Fruit fly (Drosophila melanogaster) whole organism, embryonic: ENCODE measurements around the gene Sk1.
A peak's percentile ranks its signal among the peaks of the same experiment; 100 is the strongest.

Source experiments
- Antp ChIP-seq: fragments of 200-800 bp; sonication (Bioruptor generic); optimal IDR thresholded peaks from 3 replicates; lab custom pipeline; 2016; ENCODE audit warnings: missing biosample characterization, missing genetic modification characterization
- Atf-2 ChIP-seq: fragments of 200-800 bp; sonication (Bioruptor generic); optimal IDR thresholded peaks from 2 replicates; lab custom pipeline; 2016; ENCODE audit warnings: missing biosample characterization, missing genetic modification characterization
- Bgb ChIP-seq: fragments of 200-800 bp; sonication (Bioruptor generic); IDR thresholded peaks from 2 replicates; pipeline ENCODE4 v1.3.6; 2022; ENCODE audit warnings: missing biosample characterization, missing genetic modification characterization; ENCODE audit not compliant: partially characterized antibody
- CG10209 ChIP-seq: fragments of 200-800 bp; sonication (Bioruptor generic); optimal IDR thresholded peaks from 3 replicates; lab custom pipeline; 2017; ENCODE audit warnings: missing biosample characterization, mild to moderate bottlenecking, missing genetic modification characterization, missing genetic modification reagents
- CG1024 ChIP-seq: fragments of 200-800 bp; sonication (Bioruptor generic); IDR thresholded peaks from 2 replicates; pipeline ENCODE4 v1.3.6; 2022; ENCODE audit warnings: missing biosample characterization, missing genetic modification characterization
- CG10979 ChIP-seq: fragments of 200-800 bp; sonication (Bioruptor generic); optimal IDR thresholded peaks from 2 replicates; lab custom pipeline; 2018; ENCODE audit warnings: missing biosample characterization, mild to moderate bottlenecking, missing genetic modification characterization, moderate library complexity
- CG11504 ChIP-seq: fragments of 200-800 bp; sonication (Bioruptor generic); optimal IDR thresholded peaks from 3 replicates; lab custom pipeline; 2019; ENCODE audit warnings: missing biosample characterization, mild to moderate bottlenecking, missing genetic modification characterization, moderate library complexity
- CG12104 ChIP-seq: fragments of 200-800 bp; sonication (Bioruptor generic); optimal IDR thresholded peaks from 3 replicates; lab custom pipeline; 2016; ENCODE audit warnings: missing biosample characterization, missing genetic modification characterization
- CG13424 ChIP-seq: fragments of 200-800 bp; sonication (Bioruptor generic); optimal IDR thresholded peaks from 2 replicates; lab custom pipeline; 2019; ENCODE audit warnings: missing biosample characterization, mild to moderate bottlenecking, missing genetic modification characterization, moderate library complexity
- CG13775 ChIP-seq: fragments of 200-800 bp; sonication (Bioruptor generic); optimal IDR thresholded peaks from 3 replicates; lab custom pipeline; 2017; ENCODE audit warnings: missing biosample characterization, mild to moderate bottlenecking, missing genetic modification characterization
- CG14050 ChIP-seq: fragments of 200-800 bp; sonication (Bioruptor generic); IDR thresholded peaks from 3 replicates; pipeline ENCODE4 v1.3.6; 2022; ENCODE audit warnings: missing biosample characterization, missing genetic modification characterization
- CG14710 ChIP-seq: fragments of 200-800 bp; sonication (Bioruptor generic); optimal IDR thresholded peaks from 3 replicates; lab custom pipeline; 2019; ENCODE audit warnings: missing biosample characterization, mild to moderate bottlenecking, missing genetic modification characterization, moderate library complexity
- CG15269 ChIP-seq: fragments of 200-800 bp; sonication (Bioruptor generic); optimal IDR thresholded peaks from 2 replicates; lab custom pipeline; 2018; ENCODE audit warnings: missing biosample characterization, mild to moderate bottlenecking, missing genetic modification characterization, moderate library complexity
- CG1647 ChIP-seq: fragments of 200-800 bp; sonication (Bioruptor generic); optimal IDR thresholded peaks from 3 replicates; lab custom pipeline; 2016; ENCODE audit warnings: missing biosample characterization, missing genetic modification characterization
- CG18262 ChIP-seq: fragments of 200-800 bp; optimal IDR thresholded peaks from 3 replicates; lab custom pipeline; 2019; ENCODE audit warnings: missing biosample characterization, mild to moderate bottlenecking, missing genetic modification characterization, moderate library complexity
- CG30020 ChIP-seq: fragments of 200-800 bp; optimal IDR thresholded peaks from 2 replicates; lab custom pipeline; 2019; ENCODE audit warnings: missing biosample characterization, mild to moderate bottlenecking, missing genetic modification characterization, moderate library complexity
- CG32767 ChIP-seq: fragments of 200-800 bp; sonication (Bioruptor generic); IDR thresholded peaks from 2 replicates; pipeline ENCODE4 v1.3.6; 2022; ENCODE audit warnings: missing biosample characterization, missing genetic modification characterization
- CG4424 ChIP-seq: fragments of 200-800 bp; sonication (Bioruptor generic); optimal IDR thresholded peaks from 3 replicates; lab custom pipeline; 2016; ENCODE audit warnings: missing biosample characterization, missing genetic modification characterization
- CG8944 ChIP-seq: fragments of 200-800 bp; sonication (Bioruptor generic); optimal IDR thresholded peaks from 3 replicates; lab custom pipeline; 2016; ENCODE audit warnings: missing biosample characterization, missing genetic modification characterization
- CoRest ChIP-seq: fragments of 200-800 bp; sonication (Bioruptor generic); optimal IDR thresholded peaks from 3 replicates; lab custom pipeline; 2018; ENCODE audit warnings: missing biosample characterization, mild to moderate bottlenecking, missing genetic modification characterization, moderate library complexity
- Doc3 ChIP-seq: fragments of 200-800 bp; sonication (Bioruptor generic); IDR thresholded peaks from 3 replicates; pipeline ENCODE4 v1.3.6; 2022; ENCODE audit warnings: missing biosample characterization, missing genetic modification characterization; ENCODE audit not compliant: partially characterized antibody
- Ets65A ChIP-seq: fragments of 200-800 bp; sonication (Bioruptor generic); peaks from one replicate; lab custom pipeline; 2016; ENCODE audit warnings: missing biosample characterization, missing genetic modification characterization
- Fer2 ChIP-seq: fragments of 200-800 bp; sonication (Bioruptor generic); optimal IDR thresholded peaks from 2 replicates; lab custom pipeline; 2018; ENCODE audit warnings: missing biosample characterization, mild to moderate bottlenecking, missing genetic modification characterization, moderate library complexity
- Jarid2 ChIP-seq: fragments of 200-800 bp; sonication (Bioruptor generic); optimal IDR thresholded peaks from 3 replicates; lab custom pipeline; 2017; ENCODE audit warnings: mild to moderate bottlenecking, missing biosample characterization, missing genetic modification reagents, missing genetic modification characterization
- Lhr ChIP-seq: fragments of 200-800 bp; sonication (Bioruptor generic); optimal IDR thresholded peaks from 3 replicates; lab custom pipeline; 2017; ENCODE audit warnings: mild to moderate bottlenecking, missing biosample characterization, missing genetic modification reagents, missing genetic modification characterization
- Med ChIP-seq: fragments of 200-800 bp; sonication (Bioruptor generic); peaks from one replicate; lab custom pipeline; 2016; ENCODE audit warnings: missing biosample characterization, missing genetic modification characterization, mild to moderate bottlenecking, inconsistent platforms, moderate library complexity
- Rfx ChIP-seq: fragments of 200-800 bp; sonication (Bioruptor generic); IDR thresholded peaks from 2 replicates; pipeline ENCODE4 v1.3.6; 2022; ENCODE audit warnings: missing biosample characterization, missing genetic modification characterization
- Sry-δ ChIP-seq: fragments of 200-800 bp; sonication (Bioruptor generic); optimal IDR thresholded peaks from 2 replicates; lab custom pipeline; 2016; ENCODE audit warnings: missing biosample characterization, missing genetic modification characterization
- ash1 ChIP-seq: fragments of 200-800 bp; sonication (Bioruptor generic); optimal IDR thresholded peaks from 2 replicates; lab custom pipeline; 2018; ENCODE audit warnings: missing biosample characterization, mild to moderate bottlenecking, missing genetic modification characterization
- ci ChIP-seq: fragments of 200-800 bp; sonication (Bioruptor generic); IDR thresholded peaks from 3 replicates; pipeline ENCODE4 v1.3.6; 2022; ENCODE audit warnings: missing biosample characterization, missing genetic modification characterization
- dati ChIP-seq: fragments of 200-800 bp; sonication (Bioruptor generic); IDR thresholded peaks from 2 replicates; pipeline ENCODE4 v1.3.6; 2022; ENCODE audit warnings: missing biosample characterization, missing genetic modification characterization
- dmrt11E ChIP-seq: fragments of 200-800 bp; sonication (Bioruptor generic); optimal IDR thresholded peaks from 3 replicates; lab custom pipeline; 2018; ENCODE audit warnings: missing biosample characterization, mild to moderate bottlenecking, missing genetic modification characterization, moderate library complexity
- dmrt99B ChIP-seq: fragments of 200-800 bp; sonication (Bioruptor generic); optimal IDR thresholded peaks from 2 replicates; lab custom pipeline; 2018; ENCODE audit warnings: missing biosample characterization, mild to moderate bottlenecking, missing genetic modification characterization, moderate library complexity
- esg ChIP-seq: fragments of 200-800 bp; sonication (Bioruptor generic); conservative IDR thresholded peaks from 2 replicates; pipeline ENCODE4 v1.3.6; 2022; ENCODE audit warnings: missing biosample characterization, missing genetic modification characterization
- ewg ChIP-seq: fragments of 200-800 bp; sonication (Bioruptor generic); optimal IDR thresholded peaks from 3 replicates; lab custom pipeline; 2017; ENCODE audit warnings: mild to moderate bottlenecking, missing biosample characterization, missing genetic modification reagents, missing genetic modification characterization
- gem ChIP-seq: fragments of 200-800 bp; sonication (Bioruptor generic); optimal IDR thresholded peaks from 2 replicates; lab custom pipeline; 2019; ENCODE audit warnings: missing biosample characterization, mild to moderate bottlenecking, missing genetic modification characterization, moderate library complexity
- gt ChIP-seq: fragments of 200-800 bp; sonication (Bioruptor generic); IDR thresholded peaks from 2 replicates; pipeline ENCODE4 v1.3.6; 2022; ENCODE audit warnings: missing biosample characterization, missing genetic modification characterization
- jumu ChIP-seq: fragments of 200-800 bp; sonication (Bioruptor generic); optimal IDR thresholded peaks from 3 replicates; lab custom pipeline; 2016; ENCODE audit warnings: missing biosample characterization, missing genetic modification characterization
- knrl ChIP-seq: fragments of 200-800 bp; sonication (Bioruptor generic); IDR thresholded peaks from 3 replicates; pipeline ENCODE4 v1.3.6; 2022; ENCODE audit warnings: missing biosample characterization, missing genetic modification characterization; ENCODE audit not compliant: partially characterized antibody
- otp ChIP-seq: fragments of 200-800 bp; sonication (Bioruptor generic); IDR thresholded peaks from 3 replicates; pipeline ENCODE4, ENCODE4 v1.3.6; 2022; ENCODE audit warnings: missing biosample characterization, missing genetic modification characterization
- psq ChIP-seq: fragments of 200-800 bp; sonication (Bioruptor generic); optimal IDR thresholded peaks from 2 replicates; lab custom pipeline; 2017; ENCODE audit warnings: missing biosample characterization, missing genetic modification characterization
- row ChIP-seq: fragments of 200-800 bp; sonication (Bioruptor generic); IDR thresholded peaks from 3 replicates; pipeline ENCODE4 v1.3.6; 2022; ENCODE audit warnings: missing biosample characterization, missing genetic modification characterization
- sens ChIP-seq: fragments of 200-800 bp; sonication (Bioruptor generic); peaks from one replicate; lab custom pipeline; 2016; ENCODE audit warnings: missing biosample characterization, missing genetic modification characterization
- ssp ChIP-seq: fragments of 200-800 bp; sonication (Bioruptor generic); IDR thresholded peaks from 2 replicates; pipeline ENCODE4 v1.3.6; 2022; ENCODE audit warnings: missing biosample characterization, missing genetic modification characterization
- tgo ChIP-seq: fragments of 200-800 bp; sonication (Bioruptor generic); IDR thresholded peaks from 3 replicates; pipeline ENCODE4 v1.3.6; 2022; ENCODE audit warnings: missing biosample characterization, missing genetic modification characterization
- tin ChIP-seq: fragments of 200-800 bp; sonication (Bioruptor generic); optimal IDR thresholded peaks from 3 replicates; lab custom pipeline; 2016; ENCODE audit warnings: missing biosample characterization, missing genetic modification characterization
- vfl ChIP-seq: fragments of 200-800 bp; sonication (Bioruptor generic); optimal IDR thresholded peaks from 2 replicates; lab custom pipeline; 2016; ENCODE audit warnings: missing biosample characterization, missing genetic modification characterization
- vvl ChIP-seq: fragments of 200-800 bp; sonication (Bioruptor generic); IDR thresholded peaks from 2 replicates; pipeline ENCODE4 v1.3.6; 2022; ENCODE audit warnings: missing biosample characterization, missing genetic modification characterization

The Sk1 gene

DNA sequence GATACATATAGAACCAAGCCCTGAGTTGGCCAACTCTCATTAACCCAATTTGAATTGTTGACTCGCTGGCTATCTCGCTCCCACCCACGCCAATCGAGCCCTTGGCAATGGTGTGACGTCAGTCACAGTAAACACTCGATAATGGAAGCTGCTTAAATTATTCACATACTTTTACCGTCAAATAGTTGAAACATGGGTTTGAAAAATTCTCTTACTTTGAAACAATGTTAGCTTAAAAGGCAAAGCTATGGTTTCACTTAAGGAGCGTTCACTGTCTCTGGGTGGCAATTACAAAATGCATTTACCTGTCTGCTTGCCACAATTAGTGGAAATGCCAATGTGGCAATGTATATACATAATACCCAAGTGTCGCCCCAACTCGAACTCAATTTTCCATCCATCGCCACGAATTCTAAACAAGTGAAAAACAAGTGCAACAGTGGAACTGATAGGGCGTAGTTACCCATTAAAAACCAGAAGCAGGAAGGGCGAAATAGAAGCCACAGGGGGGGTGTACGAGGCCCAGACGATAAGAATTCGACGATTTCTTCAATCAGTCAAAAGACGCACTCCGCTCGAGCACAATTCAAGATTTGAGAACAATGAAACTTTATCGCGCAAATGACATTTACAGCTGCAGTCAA is 7.3 kb downstream of the Sk1 start (continued):
- TF ChIP-seq ewg (peak; percentile 64), ash1 (GFP tag; lab: Kevin White, UChicago) (no peak), dmrt11E (tag; lab: Kevin White, UChicago) (peak; percentile 44), CG12104 (GFP tag; lab: Kevin White, UChicago) (peak; percentile 70), CG32767 (GFP tag; lab: Robert Waterston, UW) (peak; percentile 84), CG10979 (tag; lab: Kevin White, UChicago) (peak; percentile 71), dmrt99B (tag; lab: Kevin White, UChicago) (peak; percentile 90), otp (GFP tag; lab: Robert Waterston, UW) (peak; percentile 84), gt (GFP tag; lab: Robert Waterston, UW) (peak; percentile 68), CG30020 (tag; lab: Kevin White, UChicago) (peak; percentile 34), CG10209 (GFP tag; lab: Kevin White, UChicago) (peak; percentile 82), Atf-2 (GFP tag; lab: Kevin White, UChicago) (peak; percentile 73), ssp (GFP tag; lab: Robert Waterston, UW) (peak; percentile 72), Bgb (GFP tag; lab: Robert Waterston, UW) (no peak), tin (peak; percentile 74), Jarid2 (GFP tag; lab: Kevin White, UChicago) (peak; percentile 44)

- no peak for TF ChIP-seq knrl (GFP tag; lab: Robert Waterston, UW)
- TF ChIP-seq sens (GFP tag; lab: Kevin White, UChicago), result peak; percentile 74
- TF ChIP-seq dmrt99B (tag; lab: Kevin White, UChicago), result peak; percentile 34
- TF ChIP-seq CG4424, result no peak
- peak; percentile 37 for TF ChIP-seq Rfx (GFP tag; lab: Robert Waterston, UW)
- 0 out of 2 replicates have a peak, but pooled peaks have one; percentile 29 for TF ChIP-seq vvl (GFP tag; lab: Robert Waterston, UW)
- peak; percentile 41; the same call in 1 of the 3 replicates for TF ChIP-seq ci
- TF ChIP-seq Med (GFP tag; lab: Kevin White, UChicago), result peak; percentile 52
- TF ChIP-seq Lhr, result no peak
- peak; percentile 25 for TF ChIP-seq gem (tag; lab: Kevin White, UChicago)
- no peak for TF ChIP-seq Fer2 (tag; lab: Kevin White, UChicago)
- TF ChIP-seq CG15269 (tag; lab: Kevin White, UChicago), result peak; percentile 33
- peak; percentile 87 for TF ChIP-seq Ets65A (GFP tag; lab: Kevin White, UChicago)
- peak; percentile 29; the same call in 1 of the 3 replicates for TF ChIP-seq tgo (GFP tag; lab: Robert Waterston, UW)
- peak; percentile 29 for TF ChIP-seq Antp
- no peak for TF ChIP-seq esg (GFP tag; lab: Robert Waterston, UW)
- TF ChIP-seq CG11504 (tag; lab: Kevin White, UChicago), result peak; percentile 37
- peak; percentile 23 for TF ChIP-seq CG13424 (tag; lab: Kevin White, UChicago)
- TF ChIP-seq CoRest, result peak; percentile 21
These were observed 8.1 kb downstream of the Sk1 start for dm6 chrX:11450406-11450805.

dm6 chrX:11451027-11451572 is 8.8 kb downstream of the Sk1 start:
- TF ChIP-seq Doc3 (GFP tag; lab: Robert Waterston, UW) (no peak), knrl (GFP tag; lab: Robert Waterston, UW) (no peak), row (GFP tag; lab: Robert Waterston, UW) (peak; percentile 64), CG1647 (no peak), CG1024 (GFP tag; lab: Robert Waterston, UW) (no peak), psq (no peak), dati (no peak), CG14710 (no peak), Sry-δ (GFP tag; lab: Kevin White, UChicago) (no peak), vfl (GFP tag; lab: Kevin White, UChicago) (no peak), CG11504 (tag; lab: Kevin White, UChicago) (peak; percentile 57), CG8944 (GFP tag; lab: Kevin White, UChicago) (peak; percentile 7), jumu (GFP tag; lab: Kevin White, UChicago) (no peak), CG18262 (tag; lab: Kevin White, UChicago) (no peak), CG13775 (GFP tag; lab: Kevin White, UChicago) (no peak), CG14050 (GFP tag; lab: Robert Waterston, UW) (peak; percentile 42; the same call in 2 of the 3 replicates)
